Fruit fly (Drosophila melanogaster) whole organism, prepupa: ENCODE results near the gene CG12155.

Experiments
- CG10669 ChIP-seq: fragments of 200-800 bp; sonication (Bioruptor generic); optimal IDR thresholded peaks from 3 replicates; lab custom pipeline; 2018; ENCODE audit warnings: missing biosample characterization, mild to moderate bottlenecking, missing genetic modification characterization, moderate library complexity
- CG1621 ChIP-seq: fragments of 200-800 bp; sonication (Bioruptor generic); optimal IDR thresholded peaks from 3 replicates; lab custom pipeline; 2018; ENCODE audit warnings: missing biosample characterization, mild to moderate bottlenecking, missing genetic modification characterization
- CG31627 ChIP-seq: fragments of 200-800 bp; sonication (Bioruptor generic); optimal IDR thresholded peaks from 3 replicates; lab custom pipeline; 2016; ENCODE audit warnings: missing biosample characterization, missing genetic modification characterization
- CG34406 ChIP-seq: fragments of 200-800 bp; sonication (Bioruptor generic); optimal IDR thresholded peaks from 3 replicates; lab custom pipeline; 2016; ENCODE audit warnings: missing biosample characterization, missing genetic modification characterization
- CG6163 ChIP-seq: fragments of 200-800 bp; sonication (Bioruptor generic); IDR thresholded peaks from 3 replicates; pipeline ENCODE4 v1.3.6; 2022; ENCODE audit warnings: missing biosample characterization, missing genetic modification characterization
- CG6854 ChIP-seq: fragments of 200-800 bp; sonication (Bioruptor generic); optimal IDR thresholded peaks from 2 replicates; lab custom pipeline; 2017; ENCODE audit warnings: missing biosample characterization, mild to moderate bottlenecking, missing genetic modification characterization
- CG7368 ChIP-seq: fragments of 200-800 bp; sonication (Bioruptor generic); optimal IDR thresholded peaks from 3 replicates; lab custom pipeline; 2016; ENCODE audit warnings: missing biosample characterization, missing genetic modification characterization
- Eip78C ChIP-seq: fragments of 200-800 bp; sonication (Bioruptor generic); peaks from one replicate; lab custom pipeline; 2016; ENCODE audit warnings: missing biosample characterization, missing genetic modification characterization
- Eip93F ChIP-seq: fragments of 200-800 bp; sonication (Bioruptor generic); optimal IDR thresholded peaks from 2 replicates; lab custom pipeline; 2016; ENCODE audit warnings: missing biosample characterization, mild to moderate bottlenecking, missing genetic modification characterization
- Ets96B ChIP-seq: fragments of 200-800 bp; optimal IDR thresholded peaks from 2 replicates; lab custom pipeline; 2019; ENCODE audit warnings: missing biosample characterization, mild to moderate bottlenecking, missing genetic modification characterization, moderate library complexity
- Hr39 ChIP-seq: fragments of 200-800 bp; sonication (Bioruptor generic); optimal IDR thresholded peaks from 2 replicates; lab custom pipeline; 2016; ENCODE audit warnings: missing biosample characterization, missing genetic modification characterization
- Hr4 ChIP-seq: fragments of 200-800 bp; sonication (Bioruptor generic); optimal IDR thresholded peaks from 3 replicates; lab custom pipeline; 2016; ENCODE audit warnings: missing biosample characterization, missing genetic modification characterization
- Lpt ChIP-seq: fragments of 200-800 bp; sonication (Bioruptor generic); optimal IDR thresholded peaks from 3 replicates; lab custom pipeline; 2016; ENCODE audit warnings: missing biosample characterization, missing genetic modification characterization
- Met ChIP-seq: fragments of 200-800 bp; sonication (Bioruptor generic); optimal IDR thresholded peaks from 3 replicates; lab custom pipeline; 2016; ENCODE audit warnings: missing biosample characterization, missing genetic modification characterization
- OdsH ChIP-seq: fragments of 200-800 bp; sonication (Bioruptor generic); optimal IDR thresholded peaks from 3 replicates; lab custom pipeline; 2016; ENCODE audit warnings: missing biosample characterization, missing genetic modification characterization
- Smox ChIP-seq: fragments of 200-800 bp; sonication (Bioruptor generic); optimal IDR thresholded peaks from 3 replicates; lab custom pipeline; 2016; ENCODE audit warnings: missing biosample characterization, missing genetic modification characterization
- Sox102F ChIP-seq: fragments of 200-800 bp; sonication (Bioruptor generic); optimal IDR thresholded peaks from 2 replicates; lab custom pipeline; 2016; ENCODE audit warnings: missing biosample characterization, mild to moderate bottlenecking, missing genetic modification characterization
- Sox14 ChIP-seq: fragments of 200-800 bp; sonication (Bioruptor generic); optimal IDR thresholded peaks from 3 replicates; lab custom pipeline; 2016; ENCODE audit warnings: missing biosample characterization, missing genetic modification characterization
- Sox15 ChIP-seq: fragments of 200-800 bp; sonication (Bioruptor generic); optimal IDR thresholded peaks from 3 replicates; lab custom pipeline; 2016; ENCODE audit warnings: missing biosample characterization, missing genetic modification characterization
- acj6 ChIP-seq: fragments of 200-800 bp; sonication (Bioruptor generic); optimal IDR thresholded peaks from 3 replicates; lab custom pipeline; 2016; ENCODE audit warnings: missing biosample characterization, missing genetic modification characterization
- cyc ChIP-seq: fragments of 200-800 bp; sonication (Bioruptor generic); optimal IDR thresholded peaks from 3 replicates; lab custom pipeline; 2016; ENCODE audit warnings: missing biosample characterization, missing genetic modification characterization
- dac ChIP-seq: fragments of 200-800 bp; sonication (Bioruptor generic); optimal IDR thresholded peaks from 2 replicates; lab custom pipeline; 2017; ENCODE audit warnings: missing biosample characterization, mild to moderate bottlenecking, missing genetic modification characterization
- dsx ChIP-seq: fragments of 200-800 bp; optimal IDR thresholded peaks from 3 replicates; lab custom pipeline; 2019; ENCODE audit warnings: missing biosample characterization, mild to moderate bottlenecking, missing genetic modification characterization, moderate library complexity; ENCODE audit not compliant: poor library complexity, severe bottlenecking
- esn ChIP-seq: fragments of 200-800 bp; sonication (Bioruptor generic); optimal IDR thresholded peaks from 2 replicates; lab custom pipeline; 2016; ENCODE audit warnings: missing biosample characterization, mild to moderate bottlenecking, missing genetic modification characterization, moderate library complexity
- fd59A ChIP-seq: fragments of 200-800 bp; sonication (Bioruptor generic); optimal IDR thresholded peaks from 2 replicates; lab custom pipeline; 2017; ENCODE audit warnings: missing biosample characterization, mild to moderate bottlenecking, missing genetic modification characterization, missing genetic modification reagents
- fkh ChIP-seq: fragments of 200-800 bp; sonication (Bioruptor generic); optimal IDR thresholded peaks from 3 replicates; lab custom pipeline; 2017; ENCODE audit warnings: missing biosample characterization, mild to moderate bottlenecking, missing genetic modification characterization, moderate library complexity
- lz ChIP-seq: fragments of 200-800 bp; sonication (Bioruptor generic); optimal IDR thresholded peaks from 3 replicates; lab custom pipeline; 2016; ENCODE audit warnings: missing biosample characterization, missing genetic modification characterization
- pdm3 ChIP-seq: fragments of 200-800 bp; sonication (Bioruptor generic); optimal IDR thresholded peaks from 3 replicates; lab custom pipeline; 2016; ENCODE audit warnings: missing biosample characterization, missing genetic modification characterization
- svp ChIP-seq: fragments of 200-800 bp; sonication (Bioruptor generic); peaks from one replicate; lab custom pipeline; 2016; ENCODE audit warnings: missing biosample characterization, missing genetic modification characterization
- topi ChIP-seq: fragments of 200-800 bp; sonication (Bioruptor generic); optimal IDR thresholded peaks from 3 replicates; lab custom pipeline; 2016; ENCODE audit warnings: missing biosample characterization, missing genetic modification characterization
- vri ChIP-seq: fragments of 200-800 bp; sonication (Bioruptor generic); optimal IDR thresholded peaks from 3 replicates; lab custom pipeline; 2016; ENCODE audit warnings: missing biosample characterization, mild to moderate bottlenecking, missing genetic modification characterization

CG12155 gene

DNA sequence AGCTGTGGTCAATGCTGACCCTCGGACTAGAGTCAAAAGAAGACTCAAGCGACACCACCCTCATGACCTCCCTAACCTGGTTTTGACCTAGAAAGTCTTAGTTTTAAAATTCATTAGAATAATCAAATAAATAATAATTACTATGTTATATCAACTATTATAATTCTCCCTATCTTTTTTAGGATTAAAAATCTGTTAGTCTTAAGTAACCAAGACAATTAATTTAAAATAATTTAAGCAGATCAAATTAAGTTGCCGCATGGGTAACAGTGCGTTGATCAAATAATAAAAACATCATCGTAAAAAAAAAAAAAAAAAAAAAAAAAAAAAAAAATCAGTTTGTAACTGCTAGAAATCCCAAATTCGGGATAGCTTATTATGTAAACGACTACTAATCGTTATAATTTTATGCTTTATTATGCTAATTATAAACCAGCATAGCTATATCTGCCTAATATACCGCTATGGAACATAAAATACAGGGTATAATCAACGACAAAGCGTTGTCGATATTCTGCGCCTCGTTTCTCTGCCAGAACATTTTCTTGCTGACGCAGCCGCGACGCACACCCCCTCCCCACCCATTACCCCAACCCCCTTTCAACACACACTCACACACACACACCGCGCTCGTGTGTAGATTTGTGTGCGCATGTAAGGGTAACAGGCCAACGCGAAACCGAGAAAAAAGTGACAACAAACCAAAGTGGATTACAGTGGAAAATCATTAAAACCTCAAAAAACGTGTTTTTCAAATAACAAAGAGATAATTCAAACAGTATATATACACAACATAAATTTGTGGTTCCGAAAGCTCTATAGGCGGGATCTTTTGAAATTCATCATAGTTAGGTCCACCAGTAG, 25.3 kb upstream of the CG12155 start (continued):
- TF ChIP-seq esn (GFP tag; lab: Kevin White, UChicago) (peak; percentile 45), Smox (GFP tag; lab: Kevin White, UChicago) (peak; percentile 20), Ets96B (tag; lab: Kevin White, UChicago) (peak; percentile 24), pdm3 (GFP tag; lab: Kevin White, UChicago) (peak; percentile 52), Sox14 (GFP tag; lab: Kevin White, UChicago) (peak; percentile 67), CG1621 (peak; percentile 43), fd59A (GFP tag; lab: Kevin White, UChicago) (peak; percentile 27), Hr4 (peak; percentile 94)

DNA sequence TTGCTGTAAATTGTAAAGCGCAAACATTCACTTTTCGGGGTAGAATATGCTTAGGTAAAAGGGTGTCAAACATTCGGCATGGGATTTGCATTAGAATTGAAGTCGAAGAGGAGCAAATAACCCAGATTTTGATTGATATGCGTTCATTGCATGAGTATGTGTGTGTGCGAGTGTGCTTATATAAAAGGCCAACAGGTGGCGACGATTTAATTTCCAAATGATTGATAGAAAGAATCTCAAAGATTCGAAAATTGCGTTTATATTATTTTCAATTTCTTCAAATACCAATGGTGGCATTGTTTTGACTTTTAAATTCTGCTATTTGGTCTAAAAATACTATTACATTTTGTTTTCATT, 24.7 kb upstream of the CG12155 start:
- TF ChIP-seq CG6854: no peak
- TF ChIP-seq Lpt (GFP tag; lab: Kevin White, UChicago): no peak
- TF ChIP-seq Eip93F (GFP tag; lab: Kevin White, UChicago): no peak
- no peak for TF ChIP-seq CG31627 (GFP tag; lab: Kevin White, UChicago)
- no peak for TF ChIP-seq svp (GFP tag; lab: Kevin White, UChicago)
- TF ChIP-seq pdm3 (GFP tag; lab: Kevin White, UChicago): no peak
- TF ChIP-seq dac (GFP tag; lab: Kevin White, UChicago): no peak
- TF ChIP-seq CG7368 (GFP tag; lab: Kevin White, UChicago): no peak
- TF ChIP-seq CG34406: no peak
- TF ChIP-seq CG10669 (GFP tag; lab: Kevin White, UChicago): no peak
- no peak for TF ChIP-seq Sox15
- TF ChIP-seq dsx (GFP tag; lab: Kevin White, UChicago): no peak
- no peak for TF ChIP-seq acj6 (GFP tag; lab: Kevin White, UChicago)

DNA sequence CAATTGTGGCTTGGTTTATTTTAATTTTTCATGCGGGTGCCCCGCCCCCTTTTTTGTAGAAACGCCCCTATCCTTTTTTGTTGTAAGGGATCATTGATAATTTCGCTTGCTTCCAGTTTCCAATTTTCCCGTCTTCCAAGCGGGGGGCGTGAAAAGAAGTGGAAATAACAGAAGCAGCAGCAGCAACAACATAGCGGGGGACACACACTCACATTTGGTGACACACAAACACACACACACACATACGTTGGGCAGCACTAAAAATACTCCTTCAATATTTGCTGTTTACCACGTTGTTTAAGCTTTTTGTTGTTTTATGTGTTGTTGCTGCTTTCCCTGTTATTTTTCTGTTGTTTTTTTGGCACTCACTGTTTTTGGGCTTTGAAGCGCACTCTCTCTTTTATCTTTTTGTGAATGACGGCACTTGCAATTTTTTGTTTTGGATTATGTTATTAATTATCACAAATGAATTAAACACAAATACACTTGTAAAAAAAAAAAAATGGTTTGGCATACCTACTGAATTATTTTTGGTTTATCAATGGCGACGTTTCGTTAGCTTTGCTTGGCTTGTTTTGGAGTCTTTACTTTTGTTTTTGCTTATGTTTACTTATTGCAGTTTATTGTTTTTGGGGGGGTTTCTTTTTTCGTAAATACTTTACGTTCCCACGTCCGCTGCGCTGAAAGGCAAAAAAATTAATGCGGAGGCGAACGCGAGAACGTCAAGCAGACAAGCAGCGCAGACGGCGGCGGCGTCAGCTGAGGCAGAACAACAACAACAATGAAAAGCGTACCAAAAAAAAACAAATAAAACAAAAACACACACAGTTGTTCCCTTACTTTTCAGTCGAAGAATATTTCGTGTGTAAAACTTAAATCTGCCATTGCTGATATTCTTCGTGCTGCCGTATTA, 24.0 kb upstream of the CG12155 start:
- TF ChIP-seq lz (GFP tag; lab: Kevin White, UChicago) (peak; percentile 6), Met (GFP tag; lab: Kevin White, UChicago) (peak; percentile 29), cyc (no peak), topi (GFP tag; lab: Kevin White, UChicago) (peak; percentile 24), svp (GFP tag; lab: Kevin White, UChicago) (peak; percentile 71), vri (GFP tag; lab: Kevin White, UChicago) (peak; percentile 36), CG31627 (GFP tag; lab: Kevin White, UChicago) (no peak), Eip78C (GFP tag; lab: Kevin White, UChicago) (peak; percentile 74), Hr39 (peak; percentile 25), Sox102F (GFP tag; lab: Kevin White, UChicago) (peak; percentile 41), CG6163 (GFP tag; lab: Robert Waterston, UW) (peak; percentile 7; the same call in 2 of the 3 replicates), fkh (peak; percentile 48), Smox (GFP tag; lab: Kevin White, UChicago) (peak; percentile 10), OdsH (GFP tag; lab: Kevin White, UChicago) (peak; percentile 0), Sox15 (no peak)
